Worm (Caenorhabditis elegans) whole organism, L4 larva: Measurements from ENCODE around the gene B0250.18.
A peak's percentile ranks its signal among the peaks of the same experiment; 100 is the strongest.

Source experiments
- D1046.2 ChIP-seq: fragments of 200-800 bp; sonication (Bioruptor generic); IDR thresholded peaks from 2 replicates; pipeline ENCODE4 v1.3.6; 2022; ENCODE audit warnings: missing genetic modification characterization, missing compliant biosample characterization
- F37D6.2 ChIP-seq: sonication (generic microtip); optimal IDR thresholded peaks from 2 replicates; lab custom pipeline; 2016; ENCODE audit warnings: mild to moderate bottlenecking, missing genetic modification characterization, missing compliant biosample characterization
- F44E2.7 ChIP-seq: fragments of 200-800 bp; sonication (Bioruptor generic); IDR thresholded peaks from 2 replicates; pipeline ENCODE4 v2.1.2; 2022; ENCODE audit warnings: missing genetic modification characterization, missing compliant biosample characterization
- R02D3.7 ChIP-seq: fragments of 150-350 bp; sonication (generic microtip); optimal IDR thresholded peaks from 3 replicates; lab custom pipeline; 2014; ENCODE audit warnings: missing biosample characterization, missing genetic modification characterization
- T20F7.1 ChIP-seq: fragments of 200-800 bp; sonication (Bioruptor generic); optimal IDR thresholded peaks from 2 replicates; lab custom pipeline; 2018; ENCODE audit warnings: mild to moderate bottlenecking, missing genetic modification characterization, missing compliant biosample characterization
- Y105C5A.15 ChIP-seq: fragments of 200-800 bp; sonication (Bioruptor generic); IDR thresholded peaks from 2 replicates; pipeline ENCODE4 v1.3.6; 2022; ENCODE audit warnings: missing genetic modification characterization, missing compliant biosample characterization
- Y5F2A.4 ChIP-seq: fragments of 200-800 bp; sonication (Bioruptor generic); optimal IDR thresholded peaks from 2 replicates; lab custom pipeline; 2018; ENCODE audit warnings: mild to moderate bottlenecking, missing genetic modification characterization, missing compliant biosample characterization
- Y75B8A.6 ChIP-seq: fragments of 200-800 bp; sonication (Bioruptor generic); IDR thresholded peaks from 2 replicates; pipeline ENCODE4 v1.3.6; 2022; ENCODE audit warnings: missing genetic modification reagents, missing genetic modification characterization, missing compliant biosample characterization
- arid-1 ChIP-seq: fragments of 200-800 bp; sonication (Bioruptor generic); conservative IDR thresholded peaks from 2 replicates; pipeline ENCODE4 v1.3.6; 2022; ENCODE audit warnings: missing genetic modification reagents, missing genetic modification characterization, missing compliant biosample characterization
- ceh-20 ChIP-seq: fragments of 200-800 bp; sonication (Bioruptor generic); IDR thresholded peaks from 2 replicates; pipeline ENCODE4 v1.3.6; 2022; ENCODE audit warnings: missing genetic modification reagents, missing genetic modification characterization, missing compliant biosample characterization
- ceh-62 ChIP-seq: sonication (generic microtip); optimal IDR thresholded peaks from 2 replicates; lab custom pipeline; 2017; ENCODE audit warnings: missing biosample characterization, missing genetic modification characterization
- ces-1 ChIP-seq: fragments of 150-350 bp; sonication (generic microtip); optimal IDR thresholded peaks from 4 replicates; lab custom pipeline; 2014; ENCODE audit warnings: missing biosample characterization, missing genetic modification reagents, missing genetic modification characterization
- daf-12 ChIP-seq: fragments of 150-350 bp; optimal IDR thresholded peaks from 2 replicates; lab custom pipeline; 2014; ENCODE audit warnings: missing biosample characterization, missing genetic modification reagents, missing genetic modification characterization
- daf-16 ChIP-seq, 3 experiments: sonication (generic microtip); optimal IDR thresholded peaks; 2 replicates each; lab custom pipeline; 2016 to 2017; ENCODE audit warnings: missing genetic modification characterization in 3 of 3, missing genetic modification reagents in 3 of 3, mild to moderate bottlenecking in 2 of 3, missing compliant biosample characterization in 2 of 3, missing biosample characterization in 1 of 3, moderate library complexity in 1 of 3
- daf-19 ChIP-seq: fragments of 200-800 bp; sonication (Bioruptor generic); conservative IDR thresholded peaks from 2 replicates; pipeline ENCODE4 v1.3.6; 2022; ENCODE audit warnings: missing genetic modification characterization, missing compliant biosample characterization
- dmd-6 ChIP-seq: fragments of 200-800 bp; sonication (Bioruptor generic); IDR thresholded peaks from 2 replicates; pipeline ENCODE4 v1.3.6; 2022; ENCODE audit warnings: missing genetic modification reagents, missing genetic modification characterization, missing compliant biosample characterization
- duxl-1 ChIP-seq: sonication (generic microtip); optimal IDR thresholded peaks from 2 replicates; lab custom pipeline; 2016; ENCODE audit warnings: mild to moderate bottlenecking, missing genetic modification characterization, moderate library complexity, missing compliant biosample characterization; ENCODE audit not compliant: poor library complexity
- egl-27 ChIP-seq: sonication (generic microtip); optimal IDR thresholded peaks from 3 replicates; lab custom pipeline; 2017; ENCODE audit warnings: missing biosample characterization, missing genetic modification reagents, missing genetic modification characterization
- egl-43 ChIP-seq: fragments of 200-800 bp; sonication (Bioruptor generic); IDR thresholded peaks from 2 replicates; pipeline ENCODE4 v1.3.6; 2022; ENCODE audit warnings: missing genetic modification reagents, missing genetic modification characterization, missing compliant biosample characterization
- fos-1 ChIP-seq: fragments of 150-350 bp; optimal IDR thresholded peaks from 2 replicates; lab custom pipeline; 2014; ENCODE audit warnings: missing biosample characterization, missing genetic modification characterization
- gei-8 ChIP-seq: fragments of 200-800 bp; sonication (Bioruptor generic); optimal IDR thresholded peaks from 2 replicates; lab custom pipeline; 2018; ENCODE audit warnings: mild to moderate bottlenecking, missing genetic modification characterization, missing compliant biosample characterization
- hmg-1.1 ChIP-seq: fragments of 200-800 bp; sonication (Bioruptor generic); IDR thresholded peaks from 2 replicates; pipeline ENCODE4 v1.3.6; 2022; ENCODE audit warnings: missing genetic modification reagents, missing genetic modification characterization, missing compliant biosample characterization
- lin-1 ChIP-seq: fragments of 200-800 bp; sonication (Bioruptor generic); IDR thresholded peaks from 2 replicates; pipeline ENCODE4 v1.3.6; 2022; ENCODE audit warnings: missing genetic modification reagents, missing genetic modification characterization, missing compliant biosample characterization
- lin-13 ChIP-seq: fragments of 150-350 bp; optimal IDR thresholded peaks from 2 replicates; lab custom pipeline; 2014; ENCODE audit warnings: missing biosample characterization, missing genetic modification reagents, missing genetic modification characterization
- lir-3 ChIP-seq: sonication (generic microtip); optimal IDR thresholded peaks from 2 replicates; lab custom pipeline; 2016; ENCODE audit warnings: mild to moderate bottlenecking, missing genetic modification characterization, missing compliant biosample characterization
- madf-9 ChIP-seq: fragments of 200-800 bp; sonication (Bioruptor generic); conservative IDR thresholded peaks from 2 replicates; pipeline ENCODE4 v1.3.6; 2022; ENCODE audit warnings: missing genetic modification reagents, missing genetic modification characterization, missing compliant biosample characterization
- mdt-29 ChIP-seq: fragments of 200-800 bp; sonication (Bioruptor generic); IDR thresholded peaks from 2 replicates; pipeline ENCODE4 v1.3.6; 2022; ENCODE audit warnings: missing genetic modification reagents, missing genetic modification characterization, missing compliant biosample characterization
- mxl-2 ChIP-seq: fragments of 200-800 bp; sonication (Bioruptor generic); conservative IDR thresholded peaks from 2 replicates; pipeline ENCODE4 v1.3.6; 2022; ENCODE audit warnings: missing genetic modification reagents, missing genetic modification characterization, missing compliant biosample characterization
- mxl-3 ChIP-seq: fragments of 200-800 bp; sonication (Bioruptor generic); optimal IDR thresholded peaks from 2 replicates; lab custom pipeline; 2018; ENCODE audit warnings: mild to moderate bottlenecking, missing genetic modification characterization, missing compliant biosample characterization
- nhr-102 ChIP-seq: sonication (generic microtip); optimal IDR thresholded peaks from 2 replicates; lab custom pipeline; 2016; ENCODE audit warnings: mild to moderate bottlenecking, missing genetic modification characterization, moderate library complexity, missing compliant biosample characterization
- nhr-111 ChIP-seq: fragments of 200-800 bp; sonication (Bioruptor generic); optimal IDR thresholded peaks from 2 replicates; lab custom pipeline; 2018; ENCODE audit warnings: mild to moderate bottlenecking, missing genetic modification characterization, missing compliant biosample characterization
- nhr-237 ChIP-seq: sonication (generic microtip); optimal IDR thresholded peaks from 2 replicates; lab custom pipeline; 2017; ENCODE audit warnings: missing biosample characterization, missing genetic modification characterization
- nhr-28 ChIP-seq: fragments of 150-350 bp; optimal IDR thresholded peaks from 2 replicates; lab custom pipeline; 2014; ENCODE audit warnings: missing biosample characterization, missing genetic modification characterization
- nhr-42 ChIP-seq: fragments of 200-800 bp; sonication (Bioruptor generic); IDR thresholded peaks from 2 replicates; pipeline ENCODE4 v1.3.6; 2022; ENCODE audit warnings: missing genetic modification characterization, missing compliant biosample characterization
- nhr-6 ChIP-seq: fragments of 150-350 bp; optimal IDR thresholded peaks from 2 replicates; lab custom pipeline; 2014; ENCODE audit warnings: missing biosample characterization, missing genetic modification characterization
- nhr-77 ChIP-seq: fragments of 150-350 bp; optimal IDR thresholded peaks from 2 replicates; lab custom pipeline; 2014; ENCODE audit warnings: missing biosample characterization, missing genetic modification characterization
- pha-4 ChIP-seq, 2 experiments: fragments of 150-350 bp in 1 of 2; fragments of 200-800 bp in 1 of 2; sonication (Bioruptor generic) in 1 of 2; IDR thresholded peaks in 1 of 2; optimal IDR thresholded peaks in 1 of 2; 2 replicates each; pipeline versions ENCODE4 v1.3.6 to Lab custom; 2014 to 2022; ENCODE audit warnings: missing genetic modification characterization in 2 of 2, missing genetic modification reagents in 2 of 2, missing biosample characterization in 1 of 2, missing compliant biosample characterization in 1 of 2
- saeg-2 ChIP-seq: fragments of 200-800 bp; sonication (Bioruptor generic); IDR thresholded peaks from 2 replicates; pipeline ENCODE4 v1.3.6; 2022; ENCODE audit warnings: missing genetic modification reagents, missing genetic modification characterization, missing compliant biosample characterization
- sdz-12 ChIP-seq: fragments of 200-800 bp; sonication (Bioruptor generic); optimal IDR thresholded peaks from 2 replicates; lab custom pipeline; 2018; ENCODE audit warnings: mild to moderate bottlenecking, missing genetic modification characterization, missing compliant biosample characterization
- snpc-4 ChIP-seq: fragments of 150-350 bp; optimal IDR thresholded peaks from 2 replicates; lab custom pipeline; 2014; ENCODE audit warnings: missing biosample characterization, missing genetic modification characterization
- spr-3 ChIP-seq: fragments of 200-800 bp; sonication (Bioruptor generic); optimal IDR thresholded peaks from 2 replicates; lab custom pipeline; 2018; ENCODE audit warnings: mild to moderate bottlenecking, missing genetic modification characterization, missing compliant biosample characterization
- tag-97 ChIP-seq: fragments of 200-800 bp; sonication (Bioruptor generic); IDR thresholded peaks from 2 replicates; pipeline ENCODE4 v1.3.6; 2022; ENCODE audit warnings: missing genetic modification characterization, missing compliant biosample characterization
- unc-62 ChIP-seq, 3 experiments: fragments of 150-350 bp in 1 of 3; sonication (generic microtip); optimal IDR thresholded peaks in 2 of 3; peaks in 1 of 3; 1 replicate in 1 of 3; 2 replicates in 2 of 3; lab custom pipeline; 2014 to 2017; ENCODE audit warnings: missing biosample characterization in 3 of 3, missing genetic modification characterization in 3 of 3, missing genetic modification reagents in 3 of 3, missing genotype in 1 of 3
- zag-1 ChIP-seq: fragments of 150-350 bp; optimal IDR thresholded peaks from 2 replicates; lab custom pipeline; 2014; ENCODE audit warnings: missing biosample characterization, missing genetic modification characterization
- zfp-2 ChIP-seq: sonication (generic microtip); optimal IDR thresholded peaks from 2 replicates; lab custom pipeline; 2016; ENCODE audit warnings: mild to moderate bottlenecking, missing genetic modification characterization, missing compliant biosample characterization
- zfp-3 ChIP-seq: fragments of 200-800 bp; sonication (Bioruptor generic); conservative IDR thresholded peaks from 2 replicates; pipeline ENCODE4 v1.3.6; 2022; ENCODE audit warnings: missing genetic modification reagents, missing genetic modification characterization, missing compliant biosample characterization

The B0250.18 gene

ce11 chrV:20424229-20425182, 36.2 kb downstream of the B0250.18 start (continued):
- TF ChIP-seq nhr-28 (tag; lab: Kevin White, UChicago), result peak; percentile 60
- TF ChIP-seq Y105C5A.15 (GFP tag; lab: Robert Waterston, UW), result no peak
- no peak for TF ChIP-seq snpc-4 (tag; lab: Kevin White, UChicago)
- no peak for TF ChIP-seq pha-4 (GFP tag; IDR thresholded peaks at IDR 0.05; lab: Robert Waterston, UW)
- TF ChIP-seq pha-4 (tag; optimal IDR thresholded peaks at IDR 0.05; lab: Kevin White, UChicago), result no peak
- no peak for TF ChIP-seq lir-3 (tag; lab: Kevin White, UChicago)
- TF ChIP-seq spr-3, result peak; percentile 51
- TF ChIP-seq gei-8 (GFP tag; lab: Kevin White, UChicago), result no peak
- TF ChIP-seq Y75B8A.6 (GFP tag; lab: Robert Waterston, UW), result no peak
- TF ChIP-seq saeg-2 (GFP tag; lab: Robert Waterston, UW), result no peak
- no peak for TF ChIP-seq ceh-62 (tag; lab: Kevin White, UChicago)
- TF ChIP-seq daf-19 (GFP tag; lab: Robert Waterston, UW), result no peak
- no peak for TF ChIP-seq zag-1 (tag; lab: Kevin White, UChicago)
- TF ChIP-seq egl-27 (tag; lab: Kevin White, UChicago), result no peak
- TF ChIP-seq lin-13 (GFP tag; lab: Kevin White, UChicago), result no peak
- peak; percentile 53 for TF ChIP-seq mxl-3
- peak; percentile 58; the same call in 1 of the 2 replicates for TF ChIP-seq hmg-1.1 (GFP tag; lab: Robert Waterston, UW)
- no peak for TF ChIP-seq T20F7.1
- 0 out of 2 replicates have a peak, but pooled peaks have one; percentile 25 for TF ChIP-seq egl-43 (GFP tag; lab: Robert Waterston, UW)
- TF ChIP-seq Y5F2A.4 (GFP tag; lab: Kevin White, UChicago), result no peak
- no peak for TF ChIP-seq nhr-111
- TF ChIP-seq arid-1 (GFP tag; lab: Robert Waterston, UW), result no peak
- no peak for TF ChIP-seq sdz-12 (GFP tag; lab: Kevin White, UChicago)
- TF ChIP-seq madf-9 (GFP tag; lab: Robert Waterston, UW), result no peak
- TF ChIP-seq D1046.2 (GFP tag; lab: Robert Waterston, UW), result no peak
- no peak for TF ChIP-seq lin-1 (GFP tag; lab: Robert Waterston, UW)
- no peak for TF ChIP-seq nhr-237 (tag; lab: Kevin White, UChicago)
- TF ChIP-seq zfp-3 (GFP tag; lab: Robert Waterston, UW), result no peak
- TF ChIP-seq fos-1 (tag; lab: Kevin White, UChicago), result no peak
- TF ChIP-seq mxl-2 (GFP tag; lab: Robert Waterston, UW), result no peak
- TF ChIP-seq R02D3.7, result no peak
- no peak for TF ChIP-seq ces-1
- no peak for TF ChIP-seq nhr-42 (GFP tag; lab: Robert Waterston, UW)
- TF ChIP-seq nhr-6 (tag; lab: Kevin White, UChicago), result peak; percentile 49
- TF ChIP-seq F37D6.2 (tag; lab: Kevin White, UChicago), result no peak
- no peak for TF ChIP-seq daf-12 (tag; lab: Kevin White, UChicago)
- peak; percentile 67 for TF ChIP-seq dmd-6

ce11 chrV:20423428-20423827, 37.3 kb downstream of the B0250.18 start:
- TF ChIP-seq gei-8 (GFP tag; lab: Kevin White, UChicago) (no peak), dmd-6 (peak; percentile 53; the same call in 1 of the 2 replicates), nhr-102 (tag; lab: Kevin White, UChicago) (no peak), zfp-2 (tag; lab: Kevin White, UChicago) (no peak), hmg-1.1 (GFP tag; lab: Robert Waterston, UW) (no peak), nhr-77 (tag; lab: Kevin White, UChicago) (no peak), ceh-20 (GFP tag; lab: Robert Waterston, UW) (no peak), arid-1 (GFP tag; lab: Robert Waterston, UW) (no peak), Y5F2A.4 (GFP tag; lab: Kevin White, UChicago) (no peak), unc-62 (GFP tag; optimal IDR thresholded peaks at IDR 0.05 in 1 of 2; lab: Kevin White, UChicago) (peak in 1 of 2 experiments; percentile 57), unc-62 (tag; optimal IDR thresholded peaks at IDR 0.05; lab: Kevin White, UChicago) (no peak), mdt-29 (GFP tag; lab: Robert Waterston, UW) (no peak), tag-97 (no peak), F44E2.7 (no peak), duxl-1 (no peak), ces-1 (no peak), egl-27 (tag; lab: Kevin White, UChicago) (no peak), daf-16 (GFP tag; optimal IDR thresholded peaks at IDR 0.05; lab: Kevin White, UChicago) (peak in 1 of 2 experiments; percentile 74), daf-16 (tag; optimal IDR thresholded peaks at IDR 0.05; lab: Kevin White, UChicago) (peak; percentile 99), T20F7.1 (no peak)
